Fruit fly (Drosophila melanogaster): ENCODE results near the gene CG7715.

DNA sequence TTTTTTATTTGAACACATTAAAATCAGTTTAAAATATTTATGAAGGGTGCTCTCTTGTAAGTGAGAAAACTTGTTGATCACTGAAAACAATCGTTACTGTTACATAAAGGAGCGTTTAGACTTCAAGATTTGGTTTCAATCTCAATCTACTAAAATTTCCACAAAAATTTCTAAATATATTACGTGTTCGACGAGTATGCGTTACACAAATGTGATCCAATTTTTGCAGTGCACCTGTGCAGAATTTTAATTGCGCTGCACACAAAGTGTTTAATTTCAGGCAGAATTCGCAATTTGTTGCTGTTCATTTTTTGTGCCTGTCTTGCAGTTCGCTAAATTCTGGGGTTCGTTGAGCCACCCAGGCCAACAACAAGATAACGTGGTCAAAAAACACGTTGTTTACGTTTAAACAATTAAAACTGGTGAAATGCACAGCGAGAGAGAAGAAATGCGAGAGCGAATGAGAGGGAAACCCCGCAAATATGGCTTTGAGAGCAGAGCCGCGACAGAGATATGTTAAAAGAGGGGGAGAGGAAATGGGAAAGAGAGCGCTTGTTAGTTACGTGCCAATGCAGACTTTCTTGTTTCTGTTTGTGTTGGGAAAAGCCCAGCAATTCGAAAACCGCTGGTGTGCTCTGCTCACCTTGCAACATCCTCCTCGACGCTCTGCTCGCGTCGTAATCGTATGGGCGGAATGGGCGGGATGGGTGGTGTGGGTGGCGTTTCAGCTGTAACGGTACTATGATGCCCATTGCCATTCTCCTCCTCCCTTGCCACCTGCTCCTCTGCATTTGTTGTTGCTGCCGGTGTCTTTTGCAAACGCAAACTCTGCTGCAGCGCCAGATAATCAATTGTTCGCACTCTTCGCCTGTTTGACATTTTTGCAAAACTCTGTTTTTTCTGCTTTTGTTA is 14.3 kb upstream of the CG7715 start:
- no peak for TF ChIP-seq EcR (GFP tag; optimal IDR thresholded peaks at IDR 0.05)
- TF ChIP-seq pan (optimal IDR thresholded peaks at IDR 0.05) = no peak

All from whole organism.